Worm (Caenorhabditis elegans): ENCODE results near the gene srh-258.
"Not testable (repeated sequence)": the region's sequence is repeated elsewhere in the genome, so short reads cannot be mapped to it uniquely, and the experiment has no call there.

Gene srh-258

DNA sequence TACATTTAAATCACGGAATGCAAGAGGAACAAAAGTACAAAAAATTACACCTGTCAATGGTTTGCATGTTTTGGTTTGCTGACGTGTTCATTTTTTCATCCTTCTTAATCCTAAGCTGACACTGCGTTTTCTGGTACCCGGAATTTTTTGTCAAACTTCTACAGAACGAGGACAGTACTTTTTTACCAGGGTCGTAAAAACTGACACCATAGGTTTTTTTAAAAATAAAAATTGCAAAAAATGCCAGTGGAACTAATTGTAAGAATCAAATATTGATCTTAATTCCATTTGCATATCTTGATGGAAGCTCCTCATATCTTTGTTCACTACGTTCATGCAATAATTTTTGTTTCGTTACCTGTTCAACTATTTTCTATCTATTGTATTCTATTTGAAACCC is at the start of gene srh-258:
TSS of gene srh-258 (plus strand) at position 301 of the 400 bp plus-strand sequence.
- no peak for TF ChIP-seq grh-1 (GFP tag; IDR thresholded peaks at IDR 0.05)
- no peak for TF ChIP-seq snpc-4 (tag; optimal IDR thresholded peaks at IDR 0.05)

DNA sequence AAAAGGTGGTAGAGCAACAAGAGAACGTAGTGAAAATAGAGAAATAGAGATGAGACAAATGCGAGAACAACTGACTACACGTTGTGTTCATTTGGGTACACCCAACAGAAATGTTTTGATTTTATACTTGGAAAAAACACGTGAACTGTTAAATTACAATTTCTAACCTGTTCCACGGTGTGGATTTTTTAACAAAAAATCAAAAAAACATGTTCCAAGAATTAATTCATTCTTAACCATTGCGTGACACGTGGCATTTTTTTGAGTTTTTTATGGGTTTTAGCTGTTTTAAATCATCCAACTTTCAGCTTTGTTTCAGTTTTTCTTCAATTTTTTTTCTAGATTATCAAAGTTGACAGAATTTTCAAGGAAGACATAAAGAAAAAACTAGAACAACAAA is 43.5 kb upstream of the srh-258 start, which contains the start of gene ech-1.1:
TSS of gene ech-1.1 (minus strand) at position 101 of the 400 bp plus-strand sequence.
- TF ChIP-seq nhr-20 (tag; optimal IDR thresholded peaks at IDR 0.05); lin-14 (GFP tag; optimal IDR thresholded peaks at IDR 0.05); fos-1 (tag; optimal IDR thresholded peaks at IDR 0.05): not testable (repeated sequence)

DNA sequence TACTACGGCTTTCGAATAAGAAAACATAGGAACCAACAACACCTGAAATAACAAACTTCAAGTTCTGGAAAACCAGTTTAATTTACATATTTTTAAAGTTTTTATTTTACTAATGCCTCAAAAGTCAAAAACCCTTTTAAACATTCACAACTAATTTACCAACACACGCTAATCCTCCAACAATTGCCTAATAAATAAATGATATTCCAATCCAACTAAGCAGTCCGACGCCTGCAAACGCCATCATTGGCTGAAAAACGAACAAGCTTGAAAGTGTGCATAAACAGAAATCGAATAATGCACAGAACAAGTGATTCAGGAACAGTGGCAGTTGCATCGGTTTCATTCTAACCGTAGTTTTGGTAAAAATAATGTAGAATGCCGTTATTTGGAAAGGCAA is 37.2 kb upstream of the srh-258 start:
- TF ChIP-seq ztf-4 (tag; optimal IDR thresholded peaks at IDR 0.05) (no peak), sup-37 (GFP tag; optimal IDR thresholded peaks at IDR 0.05) (no peak), hlh-17 (GFP tag; optimal IDR thresholded peaks at IDR 0.05; ENCODE audit: borderline replicate concordance) (no peak), snpc-4 (tag; optimal IDR thresholded peaks at IDR 0.05) (no peak), lin-14 (GFP tag; optimal IDR thresholded peaks at IDR 0.05) (no peak), nhr-71 (tag; optimal IDR thresholded peaks at IDR 0.05) (no peak), hlh-4 (tag; optimal IDR thresholded peaks at IDR 0.05) (no peak), dpl-1 (GFP tag; optimal IDR thresholded peaks at IDR 0.05) (no peak), F16B12.6 (tag; optimal IDR thresholded peaks at IDR 0.05) (no peak), zip-4 (GFP tag; optimal IDR thresholded peaks at IDR 0.05) (no peak), skn-1 (tag; optimal IDR thresholded peaks at IDR 0.05) (no peak), mab-9 (GFP tag; IDR thresholded peaks at IDR 0.05) (no peak), fkh-10 (GFP tag; optimal IDR thresholded peaks at IDR 0.05) (no peak), mep-1 (tag; optimal IDR thresholded peaks at IDR 0.05) (no peak), nhr-84 (tag; optimal IDR thresholded peaks at IDR 0.05) (no peak), mef-2 (tag; optimal IDR thresholded peaks at IDR 0.05) (no peak)

DNA sequence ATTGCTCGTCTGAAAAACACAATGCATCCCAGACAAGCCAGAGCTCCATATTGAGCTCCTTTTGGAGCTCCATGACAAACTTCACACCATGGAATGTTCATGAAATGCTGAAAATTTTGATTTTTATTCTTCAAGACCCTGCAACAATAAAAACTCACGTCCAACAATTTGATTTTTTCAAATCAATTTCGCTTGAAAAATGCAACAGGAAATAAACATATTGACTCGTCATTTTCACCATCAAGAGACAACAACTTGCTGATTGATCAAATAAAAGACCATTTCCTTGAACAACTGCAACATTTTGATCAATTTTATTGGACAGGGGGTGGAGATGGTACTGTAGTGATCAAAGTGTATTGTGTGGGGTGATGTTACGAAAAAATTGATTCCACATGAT is 35.3 kb upstream of the srh-258 start, which contains the start of gene nhr-269:
TSS of gene nhr-269 (minus strand) at position 101 of the 400 bp plus-strand sequence.
- TF ChIP-seq egl-13 (tag; optimal IDR thresholded peaks at IDR 0.05) (no peak), elt-2 (tag; optimal IDR thresholded peaks at IDR 0.05) (no peak), nhr-28 (tag; optimal IDR thresholded peaks at IDR 0.05) (no peak), snu-23 (GFP tag; optimal IDR thresholded peaks at IDR 0.05) (no peak), nhr-76 (tag; optimal IDR thresholded peaks at IDR 0.05) (no peak)

DNA sequence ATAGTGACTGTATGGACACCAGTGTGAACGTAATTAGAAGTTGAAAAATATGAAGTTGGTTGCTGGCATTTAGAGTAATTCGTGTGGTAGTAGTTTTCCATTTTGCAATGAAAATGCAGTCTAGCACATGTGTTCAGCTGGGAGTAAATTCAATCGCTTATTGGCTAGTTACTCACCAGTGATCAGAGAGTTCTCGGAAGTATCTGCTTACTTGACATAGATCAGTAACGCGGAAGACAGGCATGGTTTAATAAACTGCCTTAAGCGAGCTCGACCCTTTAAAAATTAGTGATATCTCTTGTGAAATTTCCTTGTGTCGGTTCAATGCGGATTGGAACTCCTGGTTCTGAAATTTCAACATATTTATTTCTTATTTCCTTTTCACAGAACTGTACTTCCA is 28.7 kb upstream of the srh-258 start, which contains the start of gene srh-52:
TSS of gene srh-52 (minus strand) at position 101 of the 400 bp plus-strand sequence.
- TF ChIP-seq nhr-84 (tag; optimal IDR thresholded peaks at IDR 0.05) (no peak), grh-1 (GFP tag; IDR thresholded peaks at IDR 0.05) (no peak), lsy-2 (tag; optimal IDR thresholded peaks at IDR 0.05) (no peak), ceh-8 (GFP tag; optimal IDR thresholded peaks at IDR 0.05) (no peak), blmp-1 (tag; optimal IDR thresholded peaks at IDR 0.05) (no peak)

DNA sequence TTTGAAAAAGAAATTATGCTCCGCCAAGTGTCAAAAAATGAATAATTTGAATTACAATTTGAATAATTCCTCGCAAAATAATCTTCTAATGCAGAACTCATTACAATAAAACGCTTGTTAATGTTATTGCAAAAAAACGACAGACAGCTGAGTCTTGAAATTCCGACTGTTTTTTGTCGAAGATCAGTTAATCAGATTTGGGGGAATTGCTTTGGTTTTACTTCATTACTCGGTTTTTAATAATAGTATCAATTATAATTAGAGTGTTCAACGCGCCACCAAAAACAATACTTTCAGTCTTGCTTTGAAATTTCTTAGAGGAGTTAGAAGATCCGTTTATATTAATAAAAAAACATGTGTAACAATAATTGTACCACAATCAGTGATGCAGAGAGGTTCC is 27.1 kb upstream of the srh-258 start, which contains the start of gene srh-122:
TSS of gene srh-122 (minus strand) at position 101 of the 400 bp plus-strand sequence.
- TF ChIP-seq C04F5.9 (tag; optimal IDR thresholded peaks at IDR 0.05): no peak
- TF ChIP-seq pag-3 (tag; optimal IDR thresholded peaks at IDR 0.05; ENCODE audit: borderline replicate concordance, insufficient read depth): no peak
- no peak for TF ChIP-seq ets-5 (GFP tag; IDR thresholded peaks at IDR 0.05)
- no peak for TF ChIP-seq nhr-76 (tag; optimal IDR thresholded peaks at IDR 0.05)
- no peak for TF ChIP-seq lin-14 (GFP tag; optimal IDR thresholded peaks at IDR 0.05)
- no peak for TF ChIP-seq tbx-2 (tag; optimal IDR thresholded peaks at IDR 0.05)
